Worm (Caenorhabditis elegans) whole organism, L1 larva: ENCODE results near the gene mrpl-32.

Experiments used
- C34B4.2 ChIP-seq: sonication (generic microtip); optimal IDR thresholded peaks from 2 replicates; lab custom pipeline; 2017; ENCODE audit warnings: mild to moderate bottlenecking, missing genetic modification characterization, missing compliant biosample characterization
- F16B12.6 ChIP-seq: fragments of 150-350 bp; optimal IDR thresholded peaks from 2 replicates; lab custom pipeline; 2014; ENCODE audit warnings: missing biosample characterization, missing genetic modification characterization
- Y116A8C.19 ChIP-seq: sonication (generic microtip); optimal IDR thresholded peaks from 2 replicates; lab custom pipeline; 2016; ENCODE audit warnings: missing compliant biosample characterization, missing genetic modification characterization, borderline replicate concordance
- aly-2 ChIP-seq: fragments of 150-350 bp; optimal IDR thresholded peaks from 2 replicates; lab custom pipeline; 2014; ENCODE audit warnings: missing biosample characterization, missing genetic modification characterization
- blmp-1 ChIP-seq: fragments of 150-350 bp; optimal IDR thresholded peaks from 2 replicates; lab custom pipeline; 2014; ENCODE audit warnings: missing biosample characterization, missing genetic modification characterization
- ceh-8 ChIP-seq: fragments of 200-800 bp; sonication (Bioruptor generic); optimal IDR thresholded peaks from 2 replicates; lab custom pipeline; 2018; ENCODE audit warnings: mild to moderate bottlenecking, missing genetic modification characterization, moderate library complexity, missing compliant biosample characterization
- ceh-88 ChIP-seq: fragments of 200-800 bp; sonication (Bioruptor generic); IDR thresholded peaks from 2 replicates; pipeline ENCODE4 v1.3.6; 2022; ENCODE audit warnings: missing genetic modification characterization, missing compliant biosample characterization
- dpl-1 ChIP-seq, 3 experiments: fragments of 150-350 bp in 2 of 3; sonication (generic microtip) in 1 of 3; optimal IDR thresholded peaks; 2 replicates each; lab custom pipeline; 2014 to 2017; ENCODE audit warnings: missing biosample characterization in 3 of 3, missing genetic modification characterization in 3 of 3, missing genetic modification reagents in 3 of 3
- dsc-1 ChIP-seq: sonication (generic microtip); optimal IDR thresholded peaks from 2 replicates; lab custom pipeline; 2016; ENCODE audit warnings: mild to moderate bottlenecking, missing genetic modification characterization, missing compliant biosample characterization
- efl-3 ChIP-seq: fragments of 200-800 bp; sonication (Bioruptor generic); optimal IDR thresholded peaks from 2 replicates; lab custom pipeline; 2018; ENCODE audit warnings: mild to moderate bottlenecking, missing genetic modification characterization, missing compliant biosample characterization
- elt-2 ChIP-seq: sonication (generic microtip); optimal IDR thresholded peaks from 2 replicates; lab custom pipeline; 2016; ENCODE audit warnings: missing genetic modification characterization, mild to moderate bottlenecking, inconsistent platforms, missing compliant biosample characterization, missing genetic modification reagents
- elt-3 ChIP-seq, 6 experiments: fragments of 150-350 bp in 1 of 6; sonication (generic microtip); optimal IDR thresholded peaks; 2 replicates each; lab custom pipeline; 2017 to 2018; ENCODE audit warnings: missing biosample characterization in 6 of 6, missing genetic modification characterization in 6 of 6, inconsistent platforms in 1 of 6
- fkh-4 ChIP-seq: sonication (generic microtip); optimal IDR thresholded peaks from 2 replicates; lab custom pipeline; 2016; ENCODE audit warnings: missing compliant biosample characterization, missing genetic modification characterization, borderline replicate concordance
- fkh-8 ChIP-seq: sonication (generic microtip); optimal IDR thresholded peaks from 2 replicates; lab custom pipeline; 2016; ENCODE audit warnings: mild to moderate bottlenecking, missing genetic modification characterization, missing compliant biosample characterization
- fos-1 ChIP-seq: fragments of 150-350 bp; optimal IDR thresholded peaks from 2 replicates; lab custom pipeline; 2014; ENCODE audit warnings: missing biosample characterization, missing genetic modification characterization
- lin-13 ChIP-seq: fragments of 150-350 bp; optimal IDR thresholded peaks from 2 replicates; lab custom pipeline; 2014; ENCODE audit warnings: missing biosample characterization, missing genetic modification reagents, missing genetic modification characterization
- lin-14 ChIP-seq: fragments of 200-800 bp; sonication (Bioruptor generic); optimal IDR thresholded peaks from 2 replicates; lab custom pipeline; 2018; ENCODE audit warnings: mild to moderate bottlenecking, missing genetic modification characterization, moderate library complexity, missing compliant biosample characterization
- lin-39 ChIP-seq: fragments of 150-350 bp; optimal IDR thresholded peaks from 2 replicates; lab custom pipeline; 2014; ENCODE audit warnings: missing biosample characterization, missing genetic modification reagents, missing genetic modification characterization
- lsy-2 ChIP-seq, 2 experiments: fragments of 150-350 bp; optimal IDR thresholded peaks; 2 replicates each; lab custom pipeline; 2014; ENCODE audit warnings: missing biosample characterization in 2 of 2, missing genetic modification characterization in 2 of 2
- mab-9 ChIP-seq: fragments of 200-800 bp; sonication (Bioruptor generic); IDR thresholded peaks from 2 replicates; pipeline ENCODE4 v1.3.6; 2022; ENCODE audit warnings: missing genetic modification reagents, missing genetic modification characterization, missing compliant biosample characterization
- mdl-1 ChIP-seq, 2 experiments: fragments of 150-350 bp; optimal IDR thresholded peaks; 2 replicates each; lab custom pipeline; 2014 to 2017; ENCODE audit warnings: missing biosample characterization in 2 of 2, missing genetic modification characterization in 2 of 2, inconsistent platforms in 1 of 2
- mef-2 ChIP-seq: fragments of 150-350 bp; optimal IDR thresholded peaks from 2 replicates; lab custom pipeline; 2014; ENCODE audit warnings: missing biosample characterization, missing genetic modification characterization
- mep-1 ChIP-seq: fragments of 150-350 bp; optimal IDR thresholded peaks from 2 replicates; lab custom pipeline; 2014; ENCODE audit warnings: missing biosample characterization, missing genetic modification characterization
- nhr-11 ChIP-seq: fragments of 150-350 bp; optimal IDR thresholded peaks from 2 replicates; lab custom pipeline; 2014; ENCODE audit warnings: missing biosample characterization, missing genetic modification characterization
- nhr-20 ChIP-seq: sonication (generic microtip); optimal IDR thresholded peaks from 2 replicates; lab custom pipeline; 2016; ENCODE audit warnings: mild to moderate bottlenecking, missing genetic modification characterization, missing compliant biosample characterization
- nhr-77 ChIP-seq: fragments of 150-350 bp; optimal IDR thresholded peaks from 2 replicates; lab custom pipeline; 2014; ENCODE audit warnings: missing biosample characterization, missing genetic modification characterization
- nhr-84 ChIP-seq: sonication (generic microtip); optimal IDR thresholded peaks from 2 replicates; lab custom pipeline; 2017; ENCODE audit warnings: missing biosample characterization, missing genetic modification characterization
- nhr-85 ChIP-seq: sonication (generic microtip); peaks from one replicate; lab custom pipeline; 2016; ENCODE audit warnings: missing genetic modification characterization, inconsistent platforms, missing compliant biosample characterization
- pag-3 ChIP-seq: sonication (generic microtip); optimal IDR thresholded peaks from 2 replicates; lab custom pipeline; 2017; ENCODE audit warnings: missing genetic modification characterization, mild to moderate bottlenecking, missing compliant biosample characterization, antibody characterized with exemption, borderline replicate concordance; ENCODE audit not compliant: insufficient read depth
- pax-3 ChIP-seq: fragments of 200-800 bp; sonication (Bioruptor generic); optimal IDR thresholded peaks from 2 replicates; lab custom pipeline; 2018; ENCODE audit warnings: mild to moderate bottlenecking, missing genetic modification characterization, moderate library complexity, missing compliant biosample characterization
- snpc-4 ChIP-seq: fragments of 150-350 bp; optimal IDR thresholded peaks from 2 replicates; lab custom pipeline; 2014; ENCODE audit warnings: missing biosample characterization, missing genetic modification characterization
- sox-4 ChIP-seq: sonication (generic microtip); optimal IDR thresholded peaks from 2 replicates; lab custom pipeline; 2016; ENCODE audit warnings: missing genetic modification characterization, missing compliant biosample characterization
- sptf-1 ChIP-seq: fragments of 150-350 bp; optimal IDR thresholded peaks from 2 replicates; lab custom pipeline; 2014; ENCODE audit warnings: missing biosample characterization, missing genetic modification characterization
- tbx-2 ChIP-seq: sonication (generic microtip); optimal IDR thresholded peaks from 2 replicates; lab custom pipeline; 2016; ENCODE audit warnings: missing genetic modification characterization, missing compliant biosample characterization
- tlp-1 ChIP-seq: fragments of 150-350 bp; optimal IDR thresholded peaks from 2 replicates; lab custom pipeline; 2014; ENCODE audit warnings: missing biosample characterization, missing genetic modification characterization
- unc-130 ChIP-seq: fragments of 150-350 bp; optimal IDR thresholded peaks from 2 replicates; lab custom pipeline; 2017; ENCODE audit warnings: missing biosample characterization, missing genetic modification characterization, inconsistent platforms
- unc-62 ChIP-seq: fragments of 150-350 bp; optimal IDR thresholded peaks from 2 replicates; lab custom pipeline; 2014; ENCODE audit warnings: missing biosample characterization, missing genetic modification reagents, missing genetic modification characterization
- unc-86 ChIP-seq: sonication (generic microtip); optimal IDR thresholded peaks from 2 replicates; lab custom pipeline; 2016; ENCODE audit warnings: missing genetic modification characterization, missing compliant biosample characterization
- vab-15 ChIP-seq: sonication (generic microtip); optimal IDR thresholded peaks from 2 replicates; lab custom pipeline; 2017; ENCODE audit warnings: missing genotype, mild to moderate bottlenecking, missing genetic modification characterization, missing compliant biosample characterization
- xbp-1 ChIP-seq: sonication (generic microtip); optimal IDR thresholded peaks from 2 replicates; lab custom pipeline; 2016; ENCODE audit warnings: missing genetic modification characterization, missing compliant biosample characterization
- zag-1 ChIP-seq: fragments of 150-350 bp; optimal IDR thresholded peaks from 2 replicates; lab custom pipeline; 2014; ENCODE audit warnings: missing biosample characterization, missing genetic modification characterization
- zip-4 ChIP-seq: fragments of 200-800 bp; sonication (Bioruptor generic); optimal IDR thresholded peaks from 2 replicates; lab custom pipeline; 2018; ENCODE audit warnings: mild to moderate bottlenecking, missing genetic modification characterization, moderate library complexity, missing compliant biosample characterization

mrpl-32 gene

DNA sequence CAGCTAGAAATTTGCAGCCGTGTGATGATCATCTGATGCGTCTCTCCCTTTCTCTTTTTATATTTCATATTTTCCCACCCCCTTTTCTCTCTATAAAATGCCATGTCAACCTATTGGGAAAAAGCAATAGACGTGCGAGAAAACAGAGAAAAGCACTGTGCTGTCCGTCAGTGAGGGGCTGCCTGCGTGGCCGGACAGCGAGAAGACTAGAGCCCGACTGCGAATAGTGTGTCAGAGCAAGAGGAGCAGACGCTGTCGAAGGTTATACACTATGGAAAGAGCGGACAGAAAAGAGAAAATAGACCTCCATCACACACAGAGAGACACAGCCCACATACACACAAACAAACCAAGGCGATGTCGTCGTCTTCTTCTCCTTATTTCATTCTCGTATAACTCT lies 24.5 kb upstream of the mrpl-32 start (continued):
- TF ChIP-seq unc-130 (tag; lab: Kevin White, UChicago) (no peak), ceh-88 (no peak), C34B4.2 (tag; lab: Kevin White, UChicago) (no peak), xbp-1 (tag; lab: Kevin White, UChicago) (peak; percentile 62), sptf-1 (tag; lab: Kevin White, UChicago) (no peak), mdl-1 (tag; optimal IDR thresholded peaks at IDR 0.05; lab: Kevin White, UChicago) (peak in 1 of 2 experiments; percentile 63), nhr-84 (tag; lab: Kevin White, UChicago) (no peak), zip-4 (GFP tag; lab: Kevin White, UChicago) (no peak), snpc-4 (peak; percentile 10), lin-14 (GFP tag; lab: Kevin White, UChicago) (peak; percentile 85), blmp-1 (peak; percentile 55), dpl-1 (GFP tag; optimal IDR thresholded peaks at IDR 0.05; lab: Kevin White, UChicago) (peak; percentile 9 to 40 (median 34)), sox-4 (no peak), tlp-1 (tag; lab: Kevin White, UChicago) (no peak), aly-2 (tag; lab: Kevin White, UChicago) (no peak), efl-3 (GFP tag; lab: Kevin White, UChicago) (no peak), Y116A8C.19 (tag; lab: Kevin White, UChicago) (no peak), vab-15 (tag; lab: Kevin White, UChicago) (no peak), fos-1 (no peak), zag-1 (tag; lab: Kevin White, UChicago) (no peak), pag-3 (tag; lab: Kevin White, UChicago) (no peak), pax-3 (tag; lab: Kevin White, UChicago) (peak; percentile 4), elt-2 (tag; lab: Kevin White, UChicago) (peak; percentile 43), nhr-20 (tag; lab: Kevin White, UChicago) (peak; percentile 71), lin-39 (tag; lab: Kevin White, UChicago) (no peak), lin-13 (GFP tag; lab: Kevin White, UChicago) (peak; percentile 44), unc-62 (GFP tag; lab: Kevin White, UChicago) (no peak), mab-9 (GFP tag; lab: Robert Waterston, UW) (no peak), mef-2 (tag; lab: Kevin White, UChicago) (no peak), fkh-4 (no peak), tbx-2 (tag; lab: Kevin White, UChicago) (peak; percentile 70), unc-86 (tag; lab: Kevin White, UChicago) (peak; percentile 55), nhr-11 (tag; lab: Kevin White, UChicago) (no peak)

- TF ChIP-seq nhr-85 (tag; lab: Kevin White, UChicago) (peak; percentile 42), lin-14 (GFP tag; lab: Kevin White, UChicago) (peak; percentile 63), ceh-8 (no peak), F16B12.6 (tag; lab: Kevin White, UChicago) (no peak), nhr-77 (tag; lab: Kevin White, UChicago) (no peak), lin-13 (GFP tag; lab: Kevin White, UChicago) (peak; percentile 23), elt-3 (tag; optimal IDR thresholded peaks at IDR 0.05; lab: Kevin White, UChicago) (peak in 1 of 6 experiments; percentile 7), blmp-1 (peak; percentile 87), fkh-8 (no peak), dsc-1 (tag; lab: Kevin White, UChicago) (no peak), mep-1 (tag; lab: Kevin White, UChicago) (peak; percentile 11), fos-1 (no peak), sptf-1 (tag; lab: Kevin White, UChicago) (no peak), lsy-2 (tag; optimal IDR thresholded peaks at IDR 0.05; lab: Kevin White, UChicago) (peak in 1 of 2 experiments; percentile 26)
These were observed 23.3 kb upstream of the mrpl-32 start, which contains the start of gene cec-1 for ce11 chrIII:8426271-8426670. TSS of gene cec-1 (plus strand) at chrIII:8426333.
